Fruit fly (Drosophila melanogaster) whole organism, embryonic: ENCODE measurements around the gene Pp1-87B.

Experiments used
- BEAF-32 ChIP-seq: fragments of 200-800 bp; sonication (Bioruptor generic); optimal IDR thresholded peaks from 3 replicates; lab custom pipeline; 2017; ENCODE audit warnings: missing biosample characterization, missing genetic modification characterization, mild to moderate bottlenecking, moderate library complexity, missing genetic modification reagents
- Bdp1 ChIP-seq: fragments of 200-800 bp; sonication (Bioruptor generic); optimal IDR thresholded peaks from 3 replicates; lab custom pipeline; 2016; ENCODE audit warnings: missing biosample characterization, missing genetic modification characterization
- Bgb ChIP-seq: fragments of 200-800 bp; sonication (Bioruptor generic); IDR thresholded peaks from 2 replicates; pipeline ENCODE4 v1.3.6; 2022; ENCODE audit warnings: missing biosample characterization, missing genetic modification characterization; ENCODE audit not compliant: partially characterized antibody
- CG10462 ChIP-seq: fragments of 200-800 bp; sonication (Bioruptor generic); optimal IDR thresholded peaks from 2 replicates; lab custom pipeline; 2016; ENCODE audit warnings: missing biosample characterization, missing genetic modification characterization
- CG10959 ChIP-seq: fragments of 200-800 bp; sonication (Bioruptor generic); IDR thresholded peaks from 2 replicates; pipeline ENCODE4 v1.3.6; 2022; ENCODE audit warnings: missing biosample characterization, missing genetic modification characterization
- CG12391 ChIP-seq: fragments of 200-800 bp; sonication (Bioruptor generic); optimal IDR thresholded peaks from 3 replicates; lab custom pipeline; 2018; ENCODE audit warnings: missing biosample characterization, mild to moderate bottlenecking, missing genetic modification characterization, moderate library complexity
- CG12769 ChIP-seq: fragments of 200-800 bp; sonication (Bioruptor generic); optimal IDR thresholded peaks from 2 replicates; lab custom pipeline; 2019; ENCODE audit warnings: missing biosample characterization, mild to moderate bottlenecking, missing genetic modification characterization, moderate library complexity
- CG13775 ChIP-seq: fragments of 200-800 bp; sonication (Bioruptor generic); optimal IDR thresholded peaks from 3 replicates; lab custom pipeline; 2017; ENCODE audit warnings: missing biosample characterization, mild to moderate bottlenecking, missing genetic modification characterization
- CG14710 ChIP-seq: fragments of 200-800 bp; sonication (Bioruptor generic); optimal IDR thresholded peaks from 3 replicates; lab custom pipeline; 2019; ENCODE audit warnings: missing biosample characterization, mild to moderate bottlenecking, missing genetic modification characterization, moderate library complexity
- CG16863 ChIP-seq: fragments of 200-800 bp; sonication (Bioruptor generic); optimal IDR thresholded peaks from 3 replicates; lab custom pipeline; 2016; ENCODE audit warnings: missing biosample characterization, missing genetic modification characterization
- CG17802 ChIP-seq: fragments of 200-800 bp; sonication (Bioruptor generic); optimal IDR thresholded peaks from 2 replicates; lab custom pipeline; 2018; ENCODE audit warnings: missing biosample characterization, mild to moderate bottlenecking, missing genetic modification characterization, moderate library complexity
- CG17912 ChIP-seq: fragments of 200-800 bp; sonication (Bioruptor generic); optimal IDR thresholded peaks from 2 replicates; lab custom pipeline; 2018; ENCODE audit warnings: missing biosample characterization, mild to moderate bottlenecking, missing genetic modification characterization
- CG1792 ChIP-seq: fragments of 200-800 bp; sonication (Bioruptor generic); optimal IDR thresholded peaks from 2 replicates; lab custom pipeline; 2016; ENCODE audit warnings: missing biosample characterization, missing genetic modification characterization
- CG30020 ChIP-seq: fragments of 200-800 bp; optimal IDR thresholded peaks from 2 replicates; lab custom pipeline; 2019; ENCODE audit warnings: missing biosample characterization, mild to moderate bottlenecking, missing genetic modification characterization, moderate library complexity
- CG34224 ChIP-seq: fragments of 200-800 bp; sonication (Bioruptor generic); IDR thresholded peaks from 3 replicates; pipeline ENCODE4 v1.3.6; 2022; ENCODE audit warnings: missing biosample characterization, missing genetic modification characterization; ENCODE audit not compliant: partially characterized antibody
- CG3726 ChIP-seq: fragments of 200-800 bp; sonication (Bioruptor generic); IDR thresholded peaks from 3 replicates; pipeline ENCODE4, ENCODE4 v1.3.6; 2022; ENCODE audit warnings: missing biosample characterization, missing genetic modification characterization
- CG42726 ChIP-seq: fragments of 200-800 bp; sonication (Bioruptor generic); IDR thresholded peaks from 2 replicates; pipeline ENCODE4 v1.3.6; 2022; ENCODE audit warnings: missing biosample characterization, missing genetic modification characterization; ENCODE audit not compliant: partially characterized antibody
- CG4820 ChIP-seq: fragments of 200-800 bp; sonication (Bioruptor generic); optimal IDR thresholded peaks from 3 replicates; lab custom pipeline; 2016; ENCODE audit warnings: missing biosample characterization, missing genetic modification characterization
- CG4854 ChIP-seq: fragments of 200-800 bp; sonication (Bioruptor generic); optimal IDR thresholded peaks from 2 replicates; lab custom pipeline; 2016; ENCODE audit warnings: missing biosample characterization, missing genetic modification characterization, inconsistent platforms
- CG5245 ChIP-seq: fragments of 200-800 bp; sonication (Bioruptor generic); optimal IDR thresholded peaks from 3 replicates; lab custom pipeline; 2016; ENCODE audit warnings: missing biosample characterization, missing genetic modification characterization
- CG6654 ChIP-seq: fragments of 200-800 bp; sonication (Bioruptor generic); optimal IDR thresholded peaks from 2 replicates; lab custom pipeline; 2017; ENCODE audit warnings: missing biosample characterization, mild to moderate bottlenecking, missing genetic modification characterization
- CG6683 ChIP-seq: fragments of 200-800 bp; sonication (Bioruptor generic); optimal IDR thresholded peaks from 2 replicates; lab custom pipeline; 2017; ENCODE audit warnings: missing biosample characterization, mild to moderate bottlenecking, missing genetic modification characterization, missing genetic modification reagents
- CG7357 ChIP-seq: fragments of 200-800 bp; sonication (Bioruptor generic); IDR thresholded peaks from 3 replicates; pipeline ENCODE4 v1.3.6; 2022; ENCODE audit warnings: missing biosample characterization, missing genetic modification characterization
- CoRest ChIP-seq: fragments of 200-800 bp; sonication (Bioruptor generic); optimal IDR thresholded peaks from 3 replicates; lab custom pipeline; 2018; ENCODE audit warnings: missing biosample characterization, mild to moderate bottlenecking, missing genetic modification characterization, moderate library complexity
- Dp ChIP-seq: fragments of 200-800 bp; sonication (Bioruptor generic); optimal IDR thresholded peaks from 2 replicates; lab custom pipeline; 2018; ENCODE audit warnings: missing biosample characterization, mild to moderate bottlenecking, missing genetic modification characterization, moderate library complexity
- NC2β ChIP-seq: fragments of 200-800 bp; sonication (Bioruptor generic); optimal IDR thresholded peaks from 2 replicates; lab custom pipeline; 2016; ENCODE audit warnings: missing biosample characterization, missing genetic modification characterization
- NFAT ChIP-seq: fragments of 200-800 bp; sonication (Bioruptor generic); IDR thresholded peaks from 2 replicates; pipeline ENCODE4 v1.3.6; 2022; ENCODE audit warnings: missing biosample characterization, missing genetic modification characterization
- PHDP ChIP-seq: fragments of 200-800 bp; sonication (Bioruptor generic); optimal IDR thresholded peaks from 3 replicates; lab custom pipeline; 2018; ENCODE audit warnings: missing biosample characterization, mild to moderate bottlenecking, missing genetic modification characterization, moderate library complexity
- Sox100B ChIP-seq: fragments of 200-800 bp; sonication (Bioruptor generic); optimal IDR thresholded peaks from 3 replicates; lab custom pipeline; 2018; ENCODE audit warnings: missing biosample characterization, mild to moderate bottlenecking, missing genetic modification characterization
- Sox102F ChIP-seq: fragments of 200-800 bp; sonication (Bioruptor generic); optimal IDR thresholded peaks from 2 replicates; lab custom pipeline; 2018; ENCODE audit warnings: missing biosample characterization, mild to moderate bottlenecking, missing genetic modification characterization, moderate library complexity
- Usf ChIP-seq: fragments of 200-800 bp; sonication (Bioruptor generic); optimal IDR thresholded peaks from 2 replicates; lab custom pipeline; 2017; ENCODE audit warnings: missing genotype, missing biosample characterization, missing genetic modification characterization
- amos ChIP-seq: fragments of 200-800 bp; sonication (Bioruptor generic); IDR thresholded peaks from 2 replicates; pipeline ENCODE4 v1.3.6; 2022; ENCODE audit warnings: missing biosample characterization, missing genetic modification characterization; ENCODE audit not compliant: partially characterized antibody
- cad ChIP-seq: fragments of >200 bp; optimal IDR thresholded peaks from 2 replicates; lab custom pipeline; 2017; ENCODE audit warnings: missing biosample characterization, missing genetic modification characterization
- chm ChIP-seq: fragments of 200-800 bp; sonication (Bioruptor generic); IDR thresholded peaks from 2 replicates; pipeline ENCODE4 v1.3.6; 2022; ENCODE audit warnings: missing biosample characterization, missing genetic modification characterization
- eve ChIP-seq, 2 experiments: fragments of >200 bp; optimal IDR thresholded peaks; 2 replicates each; lab custom pipeline; 2017; ENCODE audit warnings: missing biosample characterization in 2 of 2, missing genetic modification characterization in 2 of 2
- ewg ChIP-seq: fragments of 200-800 bp; sonication (Bioruptor generic); optimal IDR thresholded peaks from 3 replicates; lab custom pipeline; 2017; ENCODE audit warnings: mild to moderate bottlenecking, missing biosample characterization, missing genetic modification reagents, missing genetic modification characterization
- her ChIP-seq: fragments of 200-800 bp; sonication (Bioruptor generic); optimal IDR thresholded peaks from 2 replicates; lab custom pipeline; 2016; ENCODE audit warnings: missing biosample characterization, missing genetic modification characterization
- knrl ChIP-seq: fragments of 200-800 bp; sonication (Bioruptor generic); IDR thresholded peaks from 3 replicates; pipeline ENCODE4 v1.3.6; 2022; ENCODE audit warnings: missing biosample characterization, missing genetic modification characterization; ENCODE audit not compliant: partially characterized antibody
- lab ChIP-seq: fragments of 200-800 bp; sonication (Bioruptor generic); optimal IDR thresholded peaks from 3 replicates; lab custom pipeline; 2017; ENCODE audit warnings: missing biosample characterization, missing genetic modification characterization, mild to moderate bottlenecking, moderate library complexity, missing genetic modification reagents
- nerfin-2 ChIP-seq: fragments of 200-800 bp; sonication (Bioruptor generic); IDR thresholded peaks from 2 replicates; pipeline ENCODE4 v1.3.6; 2022; ENCODE audit warnings: missing biosample characterization, missing genetic modification characterization; ENCODE audit not compliant: partially characterized antibody
- oc ChIP-seq: fragments of 200-800 bp; sonication (Bioruptor generic); optimal IDR thresholded peaks from 2 replicates; lab custom pipeline; 2018; ENCODE audit warnings: missing biosample characterization, mild to moderate bottlenecking, missing genetic modification characterization, moderate library complexity
- pum ChIP-seq: fragments of 200-800 bp; sonication (Bioruptor generic); optimal IDR thresholded peaks from 2 replicates; lab custom pipeline; 2016; ENCODE audit warnings: missing biosample characterization, missing genetic modification characterization
- so ChIP-seq: fragments of 200-800 bp; sonication (Bioruptor generic); IDR thresholded peaks from 3 replicates; pipeline ENCODE4 v1.3.6; 2022; ENCODE audit warnings: missing biosample characterization, missing genetic modification characterization
- sob ChIP-seq: fragments of 200-800 bp; sonication (Bioruptor generic); IDR thresholded peaks from 2 replicates; pipeline ENCODE4 v1.3.6; 2022; ENCODE audit warnings: missing biosample characterization, missing genetic modification characterization
- stwl ChIP-seq: fragments of 200-800 bp; sonication (Bioruptor generic); optimal IDR thresholded peaks from 3 replicates; lab custom pipeline; 2018; ENCODE audit warnings: missing biosample characterization, mild to moderate bottlenecking, missing genetic modification characterization, moderate library complexity
- tap ChIP-seq: fragments of 200-800 bp; optimal IDR thresholded peaks from 3 replicates; lab custom pipeline; 2019; ENCODE audit warnings: missing biosample characterization, mild to moderate bottlenecking, missing genetic modification characterization, moderate library complexity
- tna ChIP-seq: fragments of 200-800 bp; sonication (Bioruptor generic); IDR thresholded peaks from 2 replicates; pipeline ENCODE4 v1.3.6; 2022; ENCODE audit warnings: missing biosample characterization, missing genetic modification characterization; ENCODE audit not compliant: partially characterized antibody
- toy ChIP-seq: fragments of 200-800 bp; sonication (Bioruptor generic); IDR thresholded peaks from 2 replicates; pipeline ENCODE4 v1.3.6; 2022; ENCODE audit warnings: missing biosample characterization, missing genetic modification characterization
- vfl ChIP-seq: fragments of 200-800 bp; sonication (Bioruptor generic); optimal IDR thresholded peaks from 2 replicates; lab custom pipeline; 2016; ENCODE audit warnings: missing biosample characterization, missing genetic modification characterization
- wdn ChIP-seq: fragments of 200-800 bp; sonication (Bioruptor generic); IDR thresholded peaks from 2 replicates; pipeline ENCODE4 v1.3.6; 2022; ENCODE audit warnings: missing biosample characterization, missing genetic modification characterization

Pp1-87B gene

DNA sequence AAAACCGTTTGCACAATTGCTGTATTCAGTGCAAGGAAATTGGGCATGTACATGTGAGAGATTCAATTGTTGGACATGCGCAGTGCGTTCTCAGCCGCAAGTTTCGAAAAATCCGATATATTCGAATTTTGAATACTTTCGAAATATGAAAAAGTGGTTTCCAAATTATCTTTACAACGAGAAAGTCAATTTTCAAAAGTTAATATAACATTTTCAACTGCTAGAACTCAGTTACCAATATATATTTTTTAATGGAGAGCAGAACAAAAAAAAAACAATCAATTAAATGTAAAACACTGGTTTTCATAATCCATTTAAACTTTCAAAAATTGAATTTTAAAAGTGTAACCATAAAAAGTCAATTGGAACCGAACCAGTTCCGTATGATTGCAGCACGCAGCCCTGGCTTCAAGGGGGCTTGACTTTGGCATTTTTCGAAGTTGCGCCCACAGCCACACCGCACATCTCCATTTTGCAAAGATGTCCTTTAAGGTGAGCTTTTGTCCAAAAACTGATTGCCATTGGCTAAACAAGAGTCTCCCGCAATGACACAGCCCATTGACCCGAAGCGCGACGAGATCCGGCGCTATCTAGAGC lies 3.2 kb downstream of the Pp1-87B start, which contains the start of the genes Scgbeta and CG17202 (continued):
- TF ChIP-seq wdn (GFP tag; lab: Robert Waterston, UW) (no peak), CG16863 (GFP tag; lab: Kevin White, UChicago) (no peak), CG1792 (GFP tag; lab: Kevin White, UChicago) (no peak), CG10462 (no peak), lab (GFP tag; lab: Kevin White, UChicago) (no peak), amos (GFP tag; lab: Robert Waterston, UW) (peak; percentile 55; the same call in 1 of the 2 replicates), CG12769 (tag; lab: Kevin White, UChicago) (no peak), CG17802 (tag; lab: Kevin White, UChicago) (no peak), tna (GFP tag; lab: Robert Waterston, UW) (no peak), nerfin-2 (GFP tag; lab: Robert Waterston, UW) (no peak), CG4854 (GFP tag; lab: Kevin White, UChicago) (no peak), knrl (GFP tag; lab: Robert Waterston, UW) (peak; percentile 49; the same call in 1 of the 3 replicates), BEAF-32 (GFP tag; lab: Kevin White, UChicago) (peak; percentile 37), CG10959 (GFP tag; lab: Robert Waterston, UW) (no peak), eve (GFP tag; optimal IDR thresholded peaks at IDR 0.05; lab: Kevin White, UChicago) (no peak), chm (GFP tag; lab: Robert Waterston, UW) (no peak), Sox100B (no peak), Dp (GFP tag; lab: Kevin White, UChicago) (peak; percentile 66), CG34224 (GFP tag; lab: Robert Waterston, UW) (no peak), Usf (GFP tag; lab: Kevin White, UChicago) (no peak), CG5245 (no peak), CG42726 (no peak), CG12391 (peak; percentile 60), NC2β (GFP tag; lab: Kevin White, UChicago) (no peak), tap (no peak), NFAT (GFP tag; lab: Robert Waterston, UW) (no peak), PHDP (tag; lab: Kevin White, UChicago) (no peak), so (GFP tag; lab: Robert Waterston, UW) (0 out of 3 replicates have a peak, but pooled peaks have one; percentile 35), Bdp1 (GFP tag; lab: Kevin White, UChicago) (no peak), CG6654 (GFP tag; lab: Kevin White, UChicago) (no peak), Bgb (peak; percentile 33; the same call in 1 of the 2 replicates), toy (GFP tag; lab: Robert Waterston, UW) (no peak), pum (GFP tag; lab: Kevin White, UChicago) (no peak), CG13775 (GFP tag; lab: Kevin White, UChicago) (no peak), sob (no peak), ewg (GFP tag; lab: Kevin White, UChicago) (peak; percentile 92), CoRest (tag; lab: Kevin White, UChicago) (peak; percentile 54), Sox102F (GFP tag; lab: Kevin White, UChicago) (no peak), CG17912 (GFP tag; lab: Kevin White, UChicago) (no peak), her (GFP tag; lab: Kevin White, UChicago) (no peak), CG6683 (GFP tag; lab: Kevin White, UChicago) (no peak), CG14710 (peak; percentile 73), cad (no peak), CG3726 (GFP tag; lab: Robert Waterston, UW) (no peak), oc (no peak), vfl (GFP tag; lab: Kevin White, UChicago) (no peak), stwl (tag; lab: Kevin White, UChicago) (peak; percentile 41), CG7357 (GFP tag; lab: Robert Waterston, UW) (no peak), CG30020 (tag; lab: Kevin White, UChicago) (no peak), CG4820 (GFP tag; lab: Kevin White, UChicago) (no peak)
